Worm (Caenorhabditis elegans) whole organism, L2 larva: ENCODE results near the gene grl-3.

ENCODE experiments used
- ZK546.5 ChIP-seq: sonication (generic microtip); optimal IDR thresholded peaks from 2 replicates; lab custom pipeline; 2017; ENCODE audit warnings: missing biosample characterization, missing genetic modification characterization
- alr-1 ChIP-seq: fragments of 150-350 bp; optimal IDR thresholded peaks from 2 replicates; lab custom pipeline; 2014; ENCODE audit warnings: missing biosample characterization, missing genetic modification characterization
- ama-1 ChIP-seq: fragments of 150-350 bp; optimal IDR thresholded peaks from 2 replicates; lab custom pipeline; 2018; ENCODE audit warnings: inconsistent platforms
- ceh-16 ChIP-seq: fragments of 150-350 bp; optimal IDR thresholded peaks from 2 replicates; lab custom pipeline; 2014; ENCODE audit warnings: missing biosample characterization, missing genetic modification characterization
- ceh-82 ChIP-seq: fragments of 150-350 bp; optimal IDR thresholded peaks from 2 replicates; lab custom pipeline; 2014; ENCODE audit warnings: missing biosample characterization, missing genetic modification characterization
- egl-27 ChIP-seq: sonication (generic microtip); optimal IDR thresholded peaks from 3 replicates; lab custom pipeline; 2017; ENCODE audit warnings: missing biosample characterization, missing genetic modification reagents, missing genetic modification characterization
- elt-3 ChIP-seq: sonication (generic microtip); optimal IDR thresholded peaks from 2 replicates; lab custom pipeline; 2017; ENCODE audit warnings: missing biosample characterization, missing genetic modification characterization
- fos-1 ChIP-seq: fragments of 150-350 bp; optimal IDR thresholded peaks from 2 replicates; lab custom pipeline; 2014; ENCODE audit warnings: missing biosample characterization, missing genetic modification characterization
- mbf-1 ChIP-seq: sonication (generic microtip); optimal IDR thresholded peaks from 2 replicates; lab custom pipeline; 2017; ENCODE audit warnings: missing biosample characterization, missing genetic modification characterization
- nhr-10 ChIP-seq: sonication (generic microtip); optimal IDR thresholded peaks from 2 replicates; lab custom pipeline; 2017; ENCODE audit warnings: missing biosample characterization, missing genetic modification characterization
- nhr-21 ChIP-seq: fragments of 150-350 bp; optimal IDR thresholded peaks from 2 replicates; lab custom pipeline; 2014; ENCODE audit warnings: missing biosample characterization, missing genetic modification characterization
- nhr-237 ChIP-seq: fragments of 150-350 bp; optimal IDR thresholded peaks from 2 replicates; lab custom pipeline; 2014; ENCODE audit warnings: missing biosample characterization, missing genetic modification characterization
- nhr-6 ChIP-seq: fragments of 150-350 bp; optimal IDR thresholded peaks from 2 replicates; lab custom pipeline; 2014; ENCODE audit warnings: missing biosample characterization, missing genetic modification characterization
- unc-55 ChIP-seq: fragments of 150-350 bp; sonication (generic microtip); optimal IDR thresholded peaks from 3 replicates; lab custom pipeline; 2014; ENCODE audit warnings: missing biosample characterization, missing genetic modification reagents, missing genetic modification characterization

- no peak for TF ChIP-seq mbf-1 (tag; lab: Kevin White, UChicago)
- TF ChIP-seq ceh-16: no peak
- no peak for TF ChIP-seq egl-27 (tag; lab: Kevin White, UChicago)
- TF ChIP-seq alr-1 (tag; lab: Kevin White, UChicago): no peak
- TF ChIP-seq unc-55 (GFP tag; lab: Kevin White, UChicago): no peak
- TF ChIP-seq elt-3 (tag; lab: Kevin White, UChicago): no peak
- TF ChIP-seq fos-1 (tag; lab: Kevin White, UChicago): no peak
- no peak for TF ChIP-seq ceh-82 (tag; lab: Kevin White, UChicago)
- no peak for TF ChIP-seq nhr-21
- TF ChIP-seq nhr-6 (tag; lab: Kevin White, UChicago): no peak
- no peak for TF ChIP-seq nhr-10 (tag; lab: Kevin White, UChicago)
- TF ChIP-seq ZK546.5 (tag; lab: Kevin White, UChicago): no peak
- TF ChIP-seq ama-1 (lab: Kevin White, UChicago): no peak
- TF ChIP-seq nhr-237 (tag; lab: Kevin White, UChicago): no peak
Measured at ce11 chrV:11424565-11424964, 13.3 kb downstream of the grl-3 start, which contains the start of gene T26H10.2.
